Worm (Caenorhabditis elegans) whole organism, L4 larva: Measurements from ENCODE around the gene sdc-2.
A peak's percentile ranks its signal among the peaks of the same experiment; 100 is the strongest.

ENCODE experiments used
- F26F4.8 ChIP-seq: fragments of 200-800 bp; sonication (Bioruptor generic); conservative IDR thresholded peaks from 2 replicates; pipeline ENCODE4 v1.3.6; 2022; ENCODE audit warnings: missing genetic modification characterization, missing compliant biosample characterization
- F37D6.2 ChIP-seq: sonication (generic microtip); optimal IDR thresholded peaks from 2 replicates; lab custom pipeline; 2016; ENCODE audit warnings: mild to moderate bottlenecking, missing genetic modification characterization, missing compliant biosample characterization
- F49E8.2 ChIP-seq: sonication (generic microtip); optimal IDR thresholded peaks from 2 replicates; lab custom pipeline; 2016; ENCODE audit warnings: missing compliant biosample characterization, mild to moderate bottlenecking, missing genetic modification characterization, borderline replicate concordance
- R02D3.7 ChIP-seq: fragments of 150-350 bp; sonication (generic microtip); optimal IDR thresholded peaks from 3 replicates; lab custom pipeline; 2014; ENCODE audit warnings: missing biosample characterization, missing genetic modification characterization
- T26A8.4 ChIP-seq: fragments of 200-800 bp; sonication (Bioruptor generic); IDR thresholded peaks from 2 replicates; pipeline ENCODE4 v1.3.6; 2022; ENCODE audit warnings: missing genetic modification characterization, missing compliant biosample characterization
- Y105C5A.15 ChIP-seq: fragments of 200-800 bp; sonication (Bioruptor generic); IDR thresholded peaks from 2 replicates; pipeline ENCODE4 v1.3.6; 2022; ENCODE audit warnings: missing genetic modification characterization, missing compliant biosample characterization
- Y48G9A.11 ChIP-seq: fragments of 200-800 bp; sonication (Bioruptor generic); IDR thresholded peaks from 2 replicates; pipeline ENCODE4 v1.3.6; 2022; ENCODE audit warnings: missing genetic modification reagents, missing genetic modification characterization, missing compliant biosample characterization
- Y5F2A.4 ChIP-seq: fragments of 200-800 bp; sonication (Bioruptor generic); optimal IDR thresholded peaks from 2 replicates; lab custom pipeline; 2018; ENCODE audit warnings: mild to moderate bottlenecking, missing genetic modification characterization, missing compliant biosample characterization
- Y75B8A.6 ChIP-seq: fragments of 200-800 bp; sonication (Bioruptor generic); IDR thresholded peaks from 2 replicates; pipeline ENCODE4 v1.3.6; 2022; ENCODE audit warnings: missing genetic modification reagents, missing genetic modification characterization, missing compliant biosample characterization
- ZK546.5 ChIP-seq, 2 experiments: sonication (generic microtip); optimal IDR thresholded peaks; 2 replicates each; lab custom pipeline; 2017; ENCODE audit warnings: missing biosample characterization in 2 of 2, missing genetic modification characterization in 2 of 2
- aha-1 ChIP-seq: fragments of 150-350 bp; peaks from one replicate; lab custom pipeline; 2014; ENCODE audit warnings: missing biosample characterization, missing genetic modification characterization
- ceh-20 ChIP-seq: fragments of 200-800 bp; sonication (Bioruptor generic); IDR thresholded peaks from 2 replicates; pipeline ENCODE4 v1.3.6; 2022; ENCODE audit warnings: missing genetic modification reagents, missing genetic modification characterization, missing compliant biosample characterization
- ceh-28 ChIP-seq: fragments of 150-350 bp; optimal IDR thresholded peaks from 2 replicates; lab custom pipeline; 2014; ENCODE audit warnings: missing biosample characterization, missing genetic modification reagents, missing genetic modification characterization
- ceh-44 ChIP-seq: fragments of 200-800 bp; sonication (Bioruptor generic); IDR thresholded peaks from 2 replicates; pipeline ENCODE4 v1.3.6; 2022; ENCODE audit warnings: missing genetic modification reagents, missing genetic modification characterization, missing compliant biosample characterization
- ceh-82 ChIP-seq: sonication (generic microtip); optimal IDR thresholded peaks from 2 replicates; lab custom pipeline; 2017; ENCODE audit warnings: missing biosample characterization, missing genetic modification characterization
- ces-1 ChIP-seq: fragments of 150-350 bp; sonication (generic microtip); optimal IDR thresholded peaks from 4 replicates; lab custom pipeline; 2014; ENCODE audit warnings: missing biosample characterization, missing genetic modification reagents, missing genetic modification characterization
- cey-2 ChIP-seq: sonication (generic microtip); optimal IDR thresholded peaks from 3 replicates; lab custom pipeline; 2017; ENCODE audit warnings: missing genetic modification characterization, mild to moderate bottlenecking, missing compliant biosample characterization, antibody characterized with exemption, borderline replicate concordance; ENCODE audit not compliant: insufficient read depth
- ctbp-1 ChIP-seq: fragments of 200-800 bp; sonication (Bioruptor generic); IDR thresholded peaks from 2 replicates; pipeline ENCODE4 v1.3.6; 2022; ENCODE audit warnings: missing genetic modification reagents, missing genetic modification characterization, missing compliant biosample characterization
- daf-12 ChIP-seq: fragments of 150-350 bp; optimal IDR thresholded peaks from 2 replicates; lab custom pipeline; 2014; ENCODE audit warnings: missing biosample characterization, missing genetic modification reagents, missing genetic modification characterization
- daf-16 ChIP-seq, 3 experiments: sonication (generic microtip); optimal IDR thresholded peaks; 2 replicates each; lab custom pipeline; 2016 to 2017; ENCODE audit warnings: missing genetic modification characterization in 3 of 3, missing genetic modification reagents in 3 of 3, mild to moderate bottlenecking in 2 of 3, missing compliant biosample characterization in 2 of 3, missing biosample characterization in 1 of 3, moderate library complexity in 1 of 3
- daf-8 ChIP-seq: fragments of 200-800 bp; sonication (Bioruptor generic); IDR thresholded peaks from 2 replicates; pipeline ENCODE4 v1.3.6; 2022; ENCODE audit warnings: missing genetic modification characterization, missing compliant biosample characterization
- dpl-1 ChIP-seq: fragments of 150-350 bp; optimal IDR thresholded peaks from 2 replicates; lab custom pipeline; 2014; ENCODE audit warnings: missing biosample characterization, missing genetic modification reagents, missing genetic modification characterization
- duxl-1 ChIP-seq: sonication (generic microtip); optimal IDR thresholded peaks from 2 replicates; lab custom pipeline; 2016; ENCODE audit warnings: mild to moderate bottlenecking, missing genetic modification characterization, moderate library complexity, missing compliant biosample characterization; ENCODE audit not compliant: poor library complexity
- egl-43 ChIP-seq: fragments of 200-800 bp; sonication (Bioruptor generic); IDR thresholded peaks from 2 replicates; pipeline ENCODE4 v1.3.6; 2022; ENCODE audit warnings: missing genetic modification reagents, missing genetic modification characterization, missing compliant biosample characterization
- gei-8 ChIP-seq: fragments of 200-800 bp; sonication (Bioruptor generic); optimal IDR thresholded peaks from 2 replicates; lab custom pipeline; 2018; ENCODE audit warnings: mild to moderate bottlenecking, missing genetic modification characterization, missing compliant biosample characterization
- hlh-11 ChIP-seq: fragments of 200-800 bp; sonication (Bioruptor generic); optimal IDR thresholded peaks from 2 replicates; lab custom pipeline; 2018; ENCODE audit warnings: mild to moderate bottlenecking, missing genetic modification characterization, missing compliant biosample characterization
- jun-1 ChIP-seq: fragments of 150-350 bp; optimal IDR thresholded peaks from 2 replicates; lab custom pipeline; 2014; ENCODE audit warnings: missing biosample characterization, missing genetic modification reagents, missing genetic modification characterization
- lim-7 ChIP-seq: fragments of 200-800 bp; sonication (Bioruptor generic); IDR thresholded peaks from 2 replicates; pipeline ENCODE4 v1.3.6; 2022; ENCODE audit warnings: missing genetic modification characterization, missing compliant biosample characterization
- lin-39 ChIP-seq: fragments of 150-350 bp; optimal IDR thresholded peaks from 2 replicates; lab custom pipeline; 2014; ENCODE audit warnings: missing biosample characterization, missing genetic modification reagents, missing genetic modification characterization
- mdl-1 ChIP-seq, 2 experiments: fragments of 150-350 bp in 1 of 2; sonication (generic microtip) in 1 of 2; optimal IDR thresholded peaks; 2 replicates each; lab custom pipeline; 2014 to 2017; ENCODE audit warnings: missing biosample characterization in 2 of 2, missing genetic modification characterization in 2 of 2
- mdt-29 ChIP-seq: fragments of 200-800 bp; sonication (Bioruptor generic); IDR thresholded peaks from 2 replicates; pipeline ENCODE4 v1.3.6; 2022; ENCODE audit warnings: missing genetic modification reagents, missing genetic modification characterization, missing compliant biosample characterization
- mes-2 ChIP-seq: sonication (generic microtip); optimal IDR thresholded peaks from 2 replicates; lab custom pipeline; 2016; ENCODE audit warnings: missing genotype, mild to moderate bottlenecking, missing genetic modification characterization, missing compliant biosample characterization; ENCODE audit not compliant: poor library complexity, severe bottlenecking
- mxl-2 ChIP-seq: fragments of 200-800 bp; sonication (Bioruptor generic); conservative IDR thresholded peaks from 2 replicates; pipeline ENCODE4 v1.3.6; 2022; ENCODE audit warnings: missing genetic modification reagents, missing genetic modification characterization, missing compliant biosample characterization
- mxl-3 ChIP-seq: fragments of 200-800 bp; sonication (Bioruptor generic); optimal IDR thresholded peaks from 2 replicates; lab custom pipeline; 2018; ENCODE audit warnings: mild to moderate bottlenecking, missing genetic modification characterization, missing compliant biosample characterization
- nhr-102 ChIP-seq: sonication (generic microtip); optimal IDR thresholded peaks from 2 replicates; lab custom pipeline; 2016; ENCODE audit warnings: mild to moderate bottlenecking, missing genetic modification characterization, moderate library complexity, missing compliant biosample characterization
- nhr-11 ChIP-seq: fragments of 150-350 bp; optimal IDR thresholded peaks from 2 replicates; lab custom pipeline; 2014; ENCODE audit warnings: missing biosample characterization, missing genetic modification characterization
- nhr-25 ChIP-seq: sonication (generic microtip); optimal IDR thresholded peaks from 2 replicates; lab custom pipeline; 2017; ENCODE audit warnings: missing genetic modification characterization, mild to moderate bottlenecking, missing compliant biosample characterization, antibody characterized with exemption, moderate library complexity, borderline replicate concordance; ENCODE audit not compliant: insufficient read depth
- nhr-42 ChIP-seq: fragments of 200-800 bp; sonication (Bioruptor generic); IDR thresholded peaks from 2 replicates; pipeline ENCODE4 v1.3.6; 2022; ENCODE audit warnings: missing genetic modification characterization, missing compliant biosample characterization
- nhr-6 ChIP-seq: fragments of 150-350 bp; optimal IDR thresholded peaks from 2 replicates; lab custom pipeline; 2014; ENCODE audit warnings: missing biosample characterization, missing genetic modification characterization
- nhr-76 ChIP-seq: fragments of 150-350 bp; optimal IDR thresholded peaks from 2 replicates; lab custom pipeline; 2014; ENCODE audit warnings: missing biosample characterization, missing genetic modification characterization
- pha-4 ChIP-seq, 2 experiments: fragments of 150-350 bp in 1 of 2; fragments of 200-800 bp in 1 of 2; sonication (Bioruptor generic) in 1 of 2; IDR thresholded peaks in 1 of 2; optimal IDR thresholded peaks in 1 of 2; 2 replicates each; pipeline versions ENCODE4 v1.3.6 to Lab custom; 2014 to 2022; ENCODE audit warnings: missing genetic modification characterization in 2 of 2, missing genetic modification reagents in 2 of 2, missing biosample characterization in 1 of 2, missing compliant biosample characterization in 1 of 2
- pqm-1 ChIP-seq: sonication (generic microtip); optimal IDR thresholded peaks from 2 replicates; lab custom pipeline; 2017; ENCODE audit warnings: missing biosample characterization, missing genetic modification characterization
- sdz-12 ChIP-seq: fragments of 200-800 bp; sonication (Bioruptor generic); optimal IDR thresholded peaks from 2 replicates; lab custom pipeline; 2018; ENCODE audit warnings: mild to moderate bottlenecking, missing genetic modification characterization, missing compliant biosample characterization
- set-16 ChIP-seq: fragments of 200-800 bp; sonication (Bioruptor generic); IDR thresholded peaks from 2 replicates; pipeline ENCODE4 v1.3.6; 2022; ENCODE audit warnings: missing genetic modification reagents, missing genetic modification characterization, missing compliant biosample characterization
- skn-1 ChIP-seq: fragments of 150-350 bp; optimal IDR thresholded peaks from 2 replicates; lab custom pipeline; 2014; ENCODE audit warnings: missing biosample characterization, missing genetic modification characterization
- snpc-4 ChIP-seq: fragments of 150-350 bp; optimal IDR thresholded peaks from 2 replicates; lab custom pipeline; 2014; ENCODE audit warnings: missing biosample characterization, missing genetic modification characterization
- unc-130 ChIP-seq: sonication (generic microtip); optimal IDR thresholded peaks from 2 replicates; lab custom pipeline; 2016; ENCODE audit warnings: missing genetic modification reagents, missing genetic modification characterization, missing compliant biosample characterization
- unc-62 ChIP-seq, 3 experiments: fragments of 150-350 bp in 1 of 3; sonication (generic microtip); optimal IDR thresholded peaks in 2 of 3; peaks in 1 of 3; 1 replicate in 1 of 3; 2 replicates in 2 of 3; lab custom pipeline; 2014 to 2017; ENCODE audit warnings: missing biosample characterization in 3 of 3, missing genetic modification characterization in 3 of 3, missing genetic modification reagents in 3 of 3, missing genotype in 1 of 3
- zfp-2 ChIP-seq: sonication (generic microtip); optimal IDR thresholded peaks from 2 replicates; lab custom pipeline; 2016; ENCODE audit warnings: mild to moderate bottlenecking, missing genetic modification characterization, missing compliant biosample characterization
- zfp-3 ChIP-seq: fragments of 200-800 bp; sonication (Bioruptor generic); conservative IDR thresholded peaks from 2 replicates; pipeline ENCODE4 v1.3.6; 2022; ENCODE audit warnings: missing genetic modification reagents, missing genetic modification characterization, missing compliant biosample characterization

sdc-2 gene

DNA sequence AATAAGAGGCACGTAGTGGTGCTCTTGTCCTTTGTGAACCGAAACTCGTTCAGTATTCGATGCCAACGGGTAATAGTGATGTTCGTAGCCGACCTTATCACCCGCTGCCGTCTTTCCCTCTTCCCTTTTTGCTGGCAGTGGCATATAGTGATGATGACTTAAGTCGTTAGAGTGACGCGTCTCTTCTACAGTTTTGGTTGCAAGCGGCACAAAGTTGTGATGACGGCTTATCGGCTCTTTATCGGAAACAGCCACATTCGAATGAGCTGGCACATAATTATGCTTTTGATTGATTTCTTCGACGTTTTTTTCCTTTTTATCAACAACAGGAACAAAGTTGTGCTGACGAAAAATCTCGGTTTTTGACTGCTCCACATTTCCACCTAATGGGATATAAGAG is 7.1 kb upstream of the sdc-2 start (continued):
- TF ChIP-seq zfp-3 (no peak), mdt-29 (GFP tag; lab: Robert Waterston, UW) (no peak), duxl-1 (no peak), hlh-11 (tag; lab: Kevin White, UChicago) (peak; percentile 92), mxl-3 (GFP tag; lab: Kevin White, UChicago) (peak; percentile 57), ceh-82 (tag; lab: Kevin White, UChicago) (no peak), nhr-102 (tag; lab: Kevin White, UChicago) (peak; percentile 74), F26F4.8 (GFP tag; lab: Robert Waterston, UW) (no peak), F49E8.2 (no peak), skn-1 (no peak), cey-2 (no peak), gei-8 (GFP tag; lab: Kevin White, UChicago) (no peak), pha-4 (GFP tag; IDR thresholded peaks at IDR 0.05; lab: Robert Waterston, UW) (no peak), pha-4 (tag; optimal IDR thresholded peaks at IDR 0.05; lab: Kevin White, UChicago) (no peak), Y5F2A.4 (GFP tag; lab: Kevin White, UChicago) (no peak), ceh-20 (GFP tag; lab: Robert Waterston, UW) (peak; percentile 61; the same call in 1 of the 2 replicates), R02D3.7 (tag; lab: Kevin White, UChicago) (no peak), T26A8.4 (GFP tag; lab: Robert Waterston, UW) (no peak), nhr-6 (tag; lab: Kevin White, UChicago) (no peak), ces-1 (GFP tag; lab: Kevin White, UChicago) (no peak), snpc-4 (tag; lab: Kevin White, UChicago) (no peak), jun-1 (tag; lab: Kevin White, UChicago) (peak; percentile 29), nhr-11 (no peak), nhr-42 (GFP tag; lab: Robert Waterston, UW) (no peak), mdl-1 (tag; optimal IDR thresholded peaks at IDR 0.05; lab: Kevin White, UChicago) (peak in 1 of 2 experiments; percentile 48), daf-8 (GFP tag; lab: Robert Waterston, UW) (no peak), ctbp-1 (GFP tag; lab: Robert Waterston, UW) (no peak), lim-7 (GFP tag; lab: Robert Waterston, UW) (no peak), daf-16 (GFP tag; optimal IDR thresholded peaks at IDR 0.05; lab: Kevin White, UChicago) (no peak), daf-16 (tag; optimal IDR thresholded peaks at IDR 0.05; lab: Kevin White, UChicago) (peak; percentile 95), ZK546.5 (tag; optimal IDR thresholded peaks at IDR 0.05; lab: Kevin White, UChicago) (no peak), ceh-28 (tag; lab: Kevin White, UChicago) (no peak), Y105C5A.15 (GFP tag; lab: Robert Waterston, UW) (no peak), Y48G9A.11 (no peak), ceh-44 (GFP tag; lab: Robert Waterston, UW) (no peak), mxl-2 (GFP tag; lab: Robert Waterston, UW) (no peak), dpl-1 (GFP tag; lab: Kevin White, UChicago) (no peak), set-16 (GFP tag; lab: Robert Waterston, UW) (no peak), unc-130 (no peak), nhr-25 (tag; lab: Kevin White, UChicago) (no peak), zfp-2 (tag; lab: Kevin White, UChicago) (no peak), pqm-1 (peak; percentile 94), egl-43 (GFP tag; lab: Robert Waterston, UW) (no peak), mes-2 (tag; lab: Kevin White, UChicago) (no peak), unc-62 (GFP tag; optimal IDR thresholded peaks at IDR 0.05 in 1 of 2; lab: Kevin White, UChicago) (no peak), unc-62 (tag; optimal IDR thresholded peaks at IDR 0.05; lab: Kevin White, UChicago) (no peak), aha-1 (tag; lab: Kevin White, UChicago) (peak; percentile 47), F37D6.2 (tag; lab: Kevin White, UChicago) (no peak), daf-12 (no peak), sdz-12 (GFP tag; lab: Kevin White, UChicago) (no peak), nhr-76 (tag; lab: Kevin White, UChicago) (no peak), Y75B8A.6 (GFP tag; lab: Robert Waterston, UW) (no peak), lin-39 (tag; lab: Kevin White, UChicago) (no peak)
